Fruit fly (Drosophila melanogaster) whole organism, pupa: ENCODE measurements around the gene Sox21b.

Source experiments
- CG14655 ChIP-seq: fragments of 200-800 bp; sonication (Bioruptor generic); optimal IDR thresholded peaks from 3 replicates; lab custom pipeline; 2017; ENCODE audit warnings: mild to moderate bottlenecking, missing biosample characterization, missing genetic modification reagents, missing genetic modification characterization
- CG34367 ChIP-seq: fragments of 200-800 bp; sonication (Bioruptor generic); optimal IDR thresholded peaks from 2 replicates; lab custom pipeline; 2018; ENCODE audit warnings: missing biosample characterization, mild to moderate bottlenecking, missing genetic modification characterization

DNA sequence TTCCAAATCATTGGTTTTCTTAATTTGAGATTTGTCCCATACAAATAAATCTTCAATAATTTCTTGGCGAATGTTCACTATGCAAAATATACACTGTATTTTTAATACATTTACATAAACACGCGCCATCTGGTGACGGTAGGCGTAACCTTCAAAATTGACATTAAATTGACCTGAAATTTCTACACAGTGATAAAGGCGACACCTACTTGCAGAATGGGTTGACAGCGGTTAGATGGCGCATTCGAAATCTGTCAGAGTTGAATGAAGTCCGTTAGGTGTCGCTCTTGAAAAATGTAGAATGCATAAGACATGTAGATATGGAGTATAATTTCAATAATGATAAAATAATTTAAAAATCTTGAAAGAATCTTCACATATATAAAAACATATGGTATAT lies 19.7 kb downstream of the Sox21b start:
- TF ChIP-seq CG34367 (tag; lab: Kevin White, UChicago): no peak
- TF ChIP-seq CG14655 (GFP tag; lab: Kevin White, UChicago): no peak
